Worm (Caenorhabditis elegans): ENCODE data around the gene gst-32.

DNA sequence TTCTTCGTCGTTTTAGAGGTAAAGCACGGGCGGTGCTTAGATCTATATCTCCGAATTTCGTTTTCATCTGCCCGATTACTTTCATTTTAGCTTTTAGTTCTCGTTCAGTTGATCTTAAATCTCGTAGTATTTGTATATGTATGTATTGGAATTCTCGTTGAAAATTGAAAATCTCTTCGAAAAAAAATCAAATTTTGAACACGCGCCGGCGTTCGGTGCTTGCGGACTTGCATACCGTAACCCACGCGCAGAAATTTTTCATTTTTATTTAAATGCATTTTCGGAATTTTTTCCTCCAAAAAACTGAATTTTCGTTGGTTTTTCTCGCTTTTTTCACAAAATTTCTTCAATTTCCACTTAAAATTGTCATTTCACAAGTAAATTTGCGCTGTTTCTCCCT lies 29.8 kb upstream of the gst-32 start:
- TF ChIP-seq elt-3 (tag; optimal IDR thresholded peaks at IDR 0.05) (no peak), unc-62 (GFP tag; optimal IDR thresholded peaks at IDR 0.05) (no peak), bed-3 (GFP tag; optimal IDR thresholded peaks at IDR 0.05) (no peak), blmp-1 (tag; optimal IDR thresholded peaks at IDR 0.05) (no peak), nhr-76 (tag; optimal IDR thresholded peaks at IDR 0.05) (no peak), mab-5 (tag; optimal IDR thresholded peaks at IDR 0.05) (no peak), ztf-11 (tag; optimal IDR thresholded peaks at IDR 0.05) (no peak)

Measured in whole organism, mixed stage, embryonic.